Worm (Caenorhabditis elegans): ENCODE measurements around the gene F10G2.10.
A peak's percentile ranks its signal among the peaks of the same experiment; 100 is the strongest.
"Not testable (repeated sequence)": the region's sequence is repeated elsewhere in the genome, so short reads cannot be mapped to it uniquely, and the experiment has no call there.

Gene F10G2.10

ce11 chrV:7332253-7332652 lies 10.2 kb downstream of the F10G2.10 start, which contains the start of gene F10G2.1:
F10G2.1 (plus strand) TSS chrV:7332553.
- no peak for TF ChIP-seq nhr-28 (tag; optimal IDR thresholded peaks at IDR 0.05)
- no peak for TF ChIP-seq egl-27 (tag; optimal IDR thresholded peaks at IDR 0.05)
- TF ChIP-seq ces-1 (GFP tag; optimal IDR thresholded peaks at IDR 0.05): no peak
- no peak for TF ChIP-seq unc-98 (GFP tag; IDR thresholded peaks at IDR 0.05)
- TF ChIP-seq efl-1 (optimal IDR thresholded peaks at IDR 0.05): no peak
- no peak for TF ChIP-seq efl-1 (GFP tag; optimal IDR thresholded peaks at IDR 0.05 in 1 of 2)

ce11 chrV:7337218-7337617 lies 15.2 kb downstream of the F10G2.10 start, which contains the start of gene F10G2.7:
F10G2.7 (minus strand) TSS chrV:7337318.
- TF ChIP-seq rnt-1, ceh-82, fkh-8 (tag; optimal IDR thresholded peaks at IDR 0.05): not testable (repeated sequence)

- TF ChIP-seq nhr-71 (tag; optimal IDR thresholded peaks at IDR 0.05) (no peak), sptf-1 (tag; optimal IDR thresholded peaks at IDR 0.05) (no peak), ces-1 (GFP tag; optimal IDR thresholded peaks at IDR 0.05) (no peak), ceh-63 (GFP tag; optimal IDR thresholded peaks at IDR 0.05) (no peak), mef-2 (tag; optimal IDR thresholded peaks at IDR 0.05) (no peak), pag-3 (tag; optimal IDR thresholded peaks at IDR 0.05; ENCODE audit: borderline replicate concordance, insufficient read depth) (no peak)
Observed at ce11 chrV:7339831-7340230, 17.8 kb downstream of the F10G2.10 start, which contains the start of gene srh-187. srh-187 (minus strand) TSS chrV:7339931.

DNA sequence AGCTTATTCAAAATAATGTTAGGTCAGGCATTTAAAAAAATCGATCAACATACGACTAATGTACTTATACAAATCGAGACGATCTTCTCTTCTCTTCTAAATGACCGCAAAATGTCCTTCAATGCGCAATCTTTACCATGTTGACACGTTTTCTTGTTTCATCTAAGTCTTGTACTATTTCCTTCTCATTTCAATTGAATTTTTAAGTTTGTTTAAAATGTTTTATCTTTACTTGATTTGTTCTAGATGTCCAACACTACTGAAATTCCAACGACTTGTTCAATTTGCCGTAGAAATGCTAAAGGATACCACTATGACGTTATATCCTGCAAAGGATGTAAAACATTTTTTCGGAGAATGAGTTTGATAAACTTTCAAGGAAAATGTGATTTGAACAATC lies 19.9 kb downstream of the F10G2.10 start, which contains the start of the genes nhr-263 and nhr-148:
Gene nhr-263 (minus strand): TSS at position 101 of the 400 bp plus-strand sequence.
Gene nhr-148 (plus strand): TSS at position 215 of the 400 bp plus-strand sequence.
- no peak for TF ChIP-seq zag-1 (tag; optimal IDR thresholded peaks at IDR 0.05)
- no peak for TF ChIP-seq skn-1 (tag; optimal IDR thresholded peaks at IDR 0.05)
- no peak for TF ChIP-seq ces-1 (GFP tag; optimal IDR thresholded peaks at IDR 0.05)
- no peak for TF ChIP-seq nhr-77 (tag; optimal IDR thresholded peaks at IDR 0.05)
- no peak for TF ChIP-seq ztf-4 (tag; optimal IDR thresholded peaks at IDR 0.05)
- peak; percentile 2 for TF ChIP-seq blmp-1 (tag; optimal IDR thresholded peaks at IDR 0.05)
- no peak for TF ChIP-seq pqm-1 (tag; optimal IDR thresholded peaks at IDR 0.05)
- no peak for TF ChIP-seq lin-35 (GFP tag; optimal IDR thresholded peaks at IDR 0.05)
- no peak for TF ChIP-seq aly-2 (tag; optimal IDR thresholded peaks at IDR 0.05)

ce11 chrV:7343522-7343921 lies 21.5 kb downstream of the F10G2.10 start, which contains the start of gene srh-244:
srh-244 (plus strand) TSS chrV:7343822.
- TF ChIP-seq hpl-2 (GFP tag; optimal IDR thresholded peaks at IDR 0.05) (no peak), xbp-1 (tag; optimal IDR thresholded peaks at IDR 0.05) (no peak), ceh-8 (GFP tag; optimal IDR thresholded peaks at IDR 0.05) (no peak), efl-3 (GFP tag; optimal IDR thresholded peaks at IDR 0.05) (no peak), lin-13 (GFP tag; optimal IDR thresholded peaks at IDR 0.05) (no peak), ceh-63 (GFP tag; optimal IDR thresholded peaks at IDR 0.05) (no peak), nhr-76 (tag; optimal IDR thresholded peaks at IDR 0.05) (no peak)

- not testable (repeated sequence) for TF ChIP-seq nhr-11, aha-1, rnt-1 (tag; optimal IDR thresholded peaks at IDR 0.05)
Observed at ce11 chrV:7345494-7345893, 23.5 kb downstream of the F10G2.10 start, which contains the start of gene nhr-147. nhr-147 (plus strand) TSS chrV:7345794.

DNA sequence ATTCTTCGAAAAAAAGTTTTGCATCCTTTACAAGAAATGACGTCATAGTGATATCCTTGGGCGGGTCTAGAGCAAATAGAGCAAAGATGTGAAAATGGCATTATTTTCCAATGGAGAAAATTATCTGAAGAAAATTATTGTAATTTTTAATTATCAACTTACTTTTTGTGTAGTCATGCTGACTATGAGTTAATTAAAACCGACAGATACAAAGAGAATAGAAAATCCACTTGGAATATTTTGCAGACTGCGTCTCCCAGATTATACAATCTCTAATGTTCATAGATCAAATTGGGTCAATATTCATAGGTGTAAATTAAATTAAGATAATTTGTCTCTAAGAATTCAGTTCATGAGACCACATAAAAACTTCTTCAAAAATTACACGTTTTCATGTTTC lies 27.5 kb downstream of the F10G2.10 start, which contains the start of gene nhr-149:
Gene nhr-149 (minus strand): TSS at position 101 of the 400 bp plus-strand sequence.
- no peak for TF ChIP-seq fkh-10 (GFP tag; optimal IDR thresholded peaks at IDR 0.05)
- no peak for TF ChIP-seq swsn-7 (tag; optimal IDR thresholded peaks at IDR 0.05)
- TF ChIP-seq C04F5.9 (tag; optimal IDR thresholded peaks at IDR 0.05): no peak
- no peak for TF ChIP-seq sup-37 (GFP tag; optimal IDR thresholded peaks at IDR 0.05)
- TF ChIP-seq efl-3 (GFP tag; optimal IDR thresholded peaks at IDR 0.05): no peak
- no peak for TF ChIP-seq nhr-28 (tag; optimal IDR thresholded peaks at IDR 0.05)
- no peak for TF ChIP-seq hlh-4 (tag; optimal IDR thresholded peaks at IDR 0.05)
- TF ChIP-seq unc-130 (tag; optimal IDR thresholded peaks at IDR 0.05): no peak
- no peak for TF ChIP-seq snu-23 (GFP tag; optimal IDR thresholded peaks at IDR 0.05)
- no peak for TF ChIP-seq ceh-90 (tag; optimal IDR thresholded peaks at IDR 0.05)
- no peak for TF ChIP-seq ztf-4 (tag; optimal IDR thresholded peaks at IDR 0.05)

All from whole organism, L1 larva.